Worm (Caenorhabditis elegans) whole organism, midembryonic: ENCODE measurements around the gene Y81B9A.3.

Experiments used
- flt-1 ChIP-seq: fragments of 200-800 bp; sonication (Bioruptor generic); IDR thresholded peaks from 2 replicates; pipeline ENCODE4 v1.3.6; 2022; ENCODE audit warnings: missing genetic modification characterization, missing compliant biosample characterization
- ref-1 ChIP-seq: fragments of 200-800 bp; sonication (Bioruptor generic); conservative IDR thresholded peaks from 2 replicates; pipeline ENCODE4 v1.3.6; 2022; ENCODE audit warnings: missing genetic modification reagents, missing genetic modification characterization, missing compliant biosample characterization
- ztf-23 ChIP-seq: fragments of 200-800 bp; sonication (Bioruptor generic); IDR thresholded peaks from 2 replicates; pipeline ENCODE4 v1.3.6; 2022; ENCODE audit warnings: missing genetic modification reagents, missing genetic modification characterization, missing compliant biosample characterization
- ztf-29 ChIP-seq: fragments of 200-800 bp; sonication (Bioruptor generic); IDR thresholded peaks from 2 replicates; pipeline ENCODE4 v1.3.6; 2022; ENCODE audit warnings: missing genetic modification reagents, missing genetic modification characterization, missing compliant biosample characterization

- no peak for TF ChIP-seq flt-1 (GFP tag; lab: Robert Waterston, UW)
- no peak for TF ChIP-seq ref-1 (GFP tag; lab: Robert Waterston, UW)
- no peak for TF ChIP-seq ztf-23
- no peak for TF ChIP-seq ztf-29 (GFP tag; lab: Robert Waterston, UW)
Observed at ce11 chrX:9182140-9182539, at the start of gene Y81B9A.3.
